Fruit fly (Drosophila melanogaster) Kc167 (cell line): ENCODE results near the gene Dok.

ENCODE experiments used
- Myc ChIP-seq: fragments of >200 bp; optimal IDR thresholded peaks from 2 replicates; lab custom pipeline; 2017; ENCODE audit warnings: missing external identifiers
- psq ChIP-seq: fragments of >200 bp; optimal IDR thresholded peaks from 2 replicates; lab custom pipeline; 2017; ENCODE audit warnings: missing external identifiers

DNA sequence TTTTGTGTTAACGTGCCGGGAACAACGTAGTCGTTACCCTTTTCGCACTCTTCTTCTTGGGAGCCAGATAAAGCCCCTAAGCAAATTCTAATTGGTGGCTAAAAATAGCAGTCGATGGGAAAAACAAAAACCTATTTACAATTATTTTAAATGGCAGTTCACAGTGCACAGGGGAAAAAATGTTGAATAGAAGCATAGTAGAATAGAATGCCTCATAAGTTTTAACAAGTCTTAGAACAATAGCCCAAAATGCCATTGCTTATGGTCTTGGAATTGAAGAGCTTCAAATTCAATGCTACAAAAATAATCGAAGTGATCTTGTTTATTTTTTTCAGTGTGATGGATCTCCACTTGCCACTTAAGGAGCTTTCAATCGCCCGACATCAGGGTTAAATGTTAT is 8.5 kb downstream of the Dok start:
- TF ChIP-seq psq (lab: Kevin White, UChicago) (no peak), Myc (lab: Kevin White, UChicago) (no peak)
